Worm (Caenorhabditis elegans) whole organism, L4 larva: ENCODE data around the gene pxl-1.

Source experiments
- R02D3.7 ChIP-seq: fragments of 150-350 bp; sonication (generic microtip); optimal IDR thresholded peaks from 3 replicates; lab custom pipeline; 2014; ENCODE audit warnings: missing biosample characterization, missing genetic modification characterization
- dve-1 ChIP-seq: sonication (generic microtip); optimal IDR thresholded peaks from 2 replicates; lab custom pipeline; 2017; ENCODE audit warnings: antibody characterized with exemption, mild to moderate bottlenecking, missing genetic modification characterization, missing compliant biosample characterization; ENCODE audit not compliant: insufficient read depth
- fos-1 ChIP-seq: fragments of 150-350 bp; optimal IDR thresholded peaks from 2 replicates; lab custom pipeline; 2014; ENCODE audit warnings: missing biosample characterization, missing genetic modification characterization

DNA sequence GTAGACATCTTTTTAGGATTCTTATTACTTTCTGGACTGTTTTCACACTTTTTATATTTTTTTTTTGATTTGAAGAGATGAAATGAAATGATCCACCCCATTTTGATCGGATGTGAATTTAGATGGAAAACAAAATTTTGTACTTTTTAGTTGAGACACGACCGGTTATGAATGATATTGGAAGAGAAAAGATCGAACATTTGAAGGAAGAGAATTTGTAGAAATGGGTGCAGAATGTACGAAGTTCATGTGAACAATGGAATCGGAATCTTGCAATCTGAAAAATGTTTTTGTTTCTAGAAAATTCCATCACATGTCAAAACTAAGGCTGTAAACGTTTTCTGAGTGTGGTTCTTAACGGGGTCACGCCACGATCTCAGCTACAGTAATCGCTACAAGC is 13.0 kb downstream of the pxl-1 start, which contains the start of gene F01F1.14:
- no peak for TF ChIP-seq dve-1 (tag; lab: Kevin White, UChicago)
- no peak for TF ChIP-seq R02D3.7
- TF ChIP-seq fos-1 (tag; lab: Kevin White, UChicago): no peak
